Worm (Caenorhabditis elegans): ENCODE data around the gene C06A6.4.

The C06A6.4 gene

ce11 chrIV:7877255-7877654 lies 48.2 kb upstream of the C06A6.4 start:
- TF ChIP-seq pbrm-1 (GFP tag; IDR thresholded peaks at IDR 0.05) (no peak), xnd-1 (tag; optimal IDR thresholded peaks at IDR 0.05) (no peak), lin-54 (GFP tag; optimal IDR thresholded peaks at IDR 0.05) (no peak), mcd-1 (GFP tag; IDR thresholded peaks at IDR 0.05) (no peak), cebp-1 (GFP tag; IDR thresholded peaks at IDR 0.05) (no peak), cebp-1 (tag; optimal IDR thresholded peaks at IDR 0.05) (no peak), lir-1 (GFP tag; conservative IDR thresholded peaks at IDR 0.05) (no peak), unc-62 (GFP tag; optimal IDR thresholded peaks at IDR 0.05) (no peak), rec-8 (tag; optimal IDR thresholded peaks at IDR 0.05) (no peak), C17E4.6 (GFP tag; IDR thresholded peaks at IDR 0.05) (no peak), gei-17 (GFP tag; optimal IDR thresholded peaks at IDR 0.05) (no peak), dox-1 (GFP tag; IDR thresholded peaks at IDR 0.05) (no peak), ceh-58 (GFP tag; IDR thresholded peaks at IDR 0.05) (no peak), somi-1 (GFP tag; optimal IDR thresholded peaks at IDR 0.05) (no peak)

- TF ChIP-seq repo-1 (tag; optimal IDR thresholded peaks at IDR 0.05) (no peak), madf-10 (tag; optimal IDR thresholded peaks at IDR 0.05) (no peak), lin-54 (GFP tag; optimal IDR thresholded peaks at IDR 0.05) (no peak), B0336.3 (GFP tag; IDR thresholded peaks at IDR 0.05) (no peak), ceh-91 (GFP tag; IDR thresholded peaks at IDR 0.05) (no peak), tbp1 (GFP tag; optimal IDR thresholded peaks at IDR 0.05) (no peak), die-1 (tag; optimal IDR thresholded peaks at IDR 0.05) (no peak), tbx-9 (tag; optimal IDR thresholded peaks at IDR 0.05; ENCODE audit: borderline replicate concordance) (no peak), nhr-80 (tag; optimal IDR thresholded peaks at IDR 0.05) (no peak), ceh-58 (GFP tag; IDR thresholded peaks at IDR 0.05) (no peak), hmg-20 (GFP tag; IDR thresholded peaks at IDR 0.05) (no peak)
These were observed 41.4 kb upstream of the C06A6.4 start, which contains the start of gene T06C10.3 for ce11 chrIV:7870451-7870850. TSS of gene T06C10.3 (plus strand) at chrIV:7870751.

- TF ChIP-seq egrh-3 (GFP tag; IDR thresholded peaks at IDR 0.05) (no peak), zim-3 (tag; optimal IDR thresholded peaks at IDR 0.05) (no peak), athp-1 (tag; optimal IDR thresholded peaks at IDR 0.05) (no peak), attf-6 (GFP tag; IDR thresholded peaks at IDR 0.05) (no peak), madf-6 (GFP tag; IDR thresholded peaks at IDR 0.05) (no peak), F49E8.2 (tag; optimal IDR thresholded peaks at IDR 0.05; ENCODE audit: insufficient read depth) (no peak), F57A8.1 (GFP tag; optimal IDR thresholded peaks at IDR 0.05) (no peak), gei-17 (GFP tag; optimal IDR thresholded peaks at IDR 0.05) (no peak), lsl-1 (GFP tag; optimal IDR thresholded peaks at IDR 0.05) (no peak), hlh-12 (tag; optimal IDR thresholded peaks at IDR 0.05) (no peak)
These were observed 39.5 kb upstream of the C06A6.4 start, which contains the start of gene flp-10 for ce11 chrIV:7868607-7869006. TSS of gene flp-10 (plus strand) at chrIV:7868907.

DNA sequence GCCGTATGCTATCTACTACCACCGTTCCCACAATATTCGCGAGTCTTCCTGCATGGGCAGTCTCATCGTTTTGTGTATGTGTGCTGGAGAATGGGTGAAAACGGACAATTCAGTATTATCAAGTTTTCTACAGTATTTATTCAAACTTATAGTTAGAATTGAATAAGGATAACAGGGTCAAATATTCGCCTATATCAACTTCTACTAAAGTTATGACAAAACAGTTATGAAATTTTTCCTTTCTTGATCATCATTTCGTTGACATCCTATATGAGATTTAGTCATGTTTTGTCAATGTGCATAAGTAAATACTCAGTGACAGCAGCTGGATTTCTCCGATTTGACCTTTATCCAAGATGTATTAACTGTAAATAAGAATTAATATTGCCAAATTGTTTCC lies 22.2 kb upstream of the C06A6.4 start:
- TF ChIP-seq egl-44 (GFP tag; IDR thresholded peaks at IDR 0.05), result no peak
- TF ChIP-seq ceh-91 (GFP tag; IDR thresholded peaks at IDR 0.05), result no peak
- TF ChIP-seq hlh-26 (GFP tag; conservative IDR thresholded peaks at IDR 0.05), result no peak
- TF ChIP-seq B0019.2 (GFP tag; conservative IDR thresholded peaks at IDR 0.05), result no peak
